ENCODE assay signal across 1 fruit fly cellular context in genomic region chrX:1381413-1381991, dm6.
TF ChIP-seq lines count a peak whose summit lies in the region.

No protein-coding gene starts in this region.

TF ChIP-seq in whole organism, embryonic, 481 proteins besides CTCF, POLR2A, EP300 and RAD21 (continued from another document):
- no peak for TF ChIP-seq NFAT (GFP tag; IDR thresholded peaks at IDR 0.05; lab: Robert Waterston, UW)
- TF ChIP-seq peb (GFP tag; IDR thresholded peaks at IDR 0.05; lab: Robert Waterston, UW): no peak
- TF ChIP-seq caup (GFP tag; optimal IDR thresholded peaks at IDR 0.05; lab: Kevin White, UChicago; ENCODE audit: severe bottlenecking): no peak
- TF ChIP-seq Taf1 (GFP tag; IDR thresholded peaks at IDR 0.05; lab: Robert Waterston, UW): no peak
- TF ChIP-seq sens (GFP tag; lab: Kevin White, UChicago): no peak
- no peak for TF ChIP-seq TFAM (GFP tag; optimal IDR thresholded peaks at IDR 0.05; lab: Kevin White, UChicago)
- TF ChIP-seq CG17568 (GFP tag; optimal IDR thresholded peaks at IDR 0.05; lab: Kevin White, UChicago): no peak
- no peak for TF ChIP-seq CG11247 (GFP tag; IDR thresholded peaks at IDR 0.05; lab: Robert Waterston, UW)
- TF ChIP-seq wek (GFP tag; optimal IDR thresholded peaks at IDR 0.05; lab: Kevin White, UChicago): no peak
- no peak for TF ChIP-seq esg (GFP tag; conservative IDR thresholded peaks at IDR 0.05; lab: Robert Waterston, UW)
- TF ChIP-seq Ets65A (GFP tag; lab: Kevin White, UChicago): no peak
- peak; percentile 30 for TF ChIP-seq ewg (GFP tag; optimal IDR thresholded peaks at IDR 0.05; lab: Kevin White, UChicago)
- no peak for TF ChIP-seq CG30431 (GFP tag; optimal IDR thresholded peaks at IDR 0.05; lab: Kevin White, UChicago)
- no peak for TF ChIP-seq CG8281 (tag; optimal IDR thresholded peaks at IDR 0.05; lab: Kevin White, UChicago)
- TF ChIP-seq ken (GFP tag; IDR thresholded peaks at IDR 0.05; lab: Robert Waterston, UW): no peak
- TF ChIP-seq crp (GFP tag; optimal IDR thresholded peaks at IDR 0.05; lab: Kevin White, UChicago): peak in 1 of 2 experiments; percentile 10
